Fruit fly (Drosophila melanogaster) whole organism, embryonic: ENCODE measurements around the gene Bap111.

Experiments
- CG1024 ChIP-seq: fragments of 200-800 bp; sonication (Bioruptor generic); IDR thresholded peaks from 2 replicates; pipeline ENCODE4 v1.3.6; 2022; ENCODE audit warnings: missing biosample characterization, missing genetic modification characterization
- CG10267 ChIP-seq: fragments of 200-800 bp; sonication (Bioruptor generic); optimal IDR thresholded peaks from 2 replicates; lab custom pipeline; 2018; ENCODE audit warnings: missing biosample characterization, mild to moderate bottlenecking, missing genetic modification characterization, moderate library complexity
- CG12155 ChIP-seq: fragments of 200-800 bp; sonication (Bioruptor generic); optimal IDR thresholded peaks from 3 replicates; lab custom pipeline; 2016; ENCODE audit warnings: missing biosample characterization, missing genetic modification characterization
- CG12391 ChIP-seq: fragments of 200-800 bp; sonication (Bioruptor generic); optimal IDR thresholded peaks from 3 replicates; lab custom pipeline; 2018; ENCODE audit warnings: missing biosample characterization, mild to moderate bottlenecking, missing genetic modification characterization, moderate library complexity
- CG12659 ChIP-seq: fragments of 200-800 bp; sonication (Bioruptor generic); optimal IDR thresholded peaks from 3 replicates; lab custom pipeline; 2017; ENCODE audit warnings: mild to moderate bottlenecking, missing biosample characterization, missing genetic modification reagents, missing genetic modification characterization
- CG14710 ChIP-seq: fragments of 200-800 bp; sonication (Bioruptor generic); optimal IDR thresholded peaks from 3 replicates; lab custom pipeline; 2019; ENCODE audit warnings: missing biosample characterization, mild to moderate bottlenecking, missing genetic modification characterization, moderate library complexity
- CG1602 ChIP-seq: fragments of 200-800 bp; sonication (Bioruptor generic); optimal IDR thresholded peaks from 3 replicates; lab custom pipeline; 2016; ENCODE audit warnings: missing biosample characterization, missing genetic modification characterization
- CG2712 ChIP-seq: fragments of 200-800 bp; optimal IDR thresholded peaks from 3 replicates; lab custom pipeline; 2019; ENCODE audit warnings: missing biosample characterization, mild to moderate bottlenecking, missing genetic modification characterization, moderate library complexity
- CG3281 ChIP-seq: fragments of 200-800 bp; sonication (Bioruptor generic); optimal IDR thresholded peaks from 3 replicates; lab custom pipeline; 2017; ENCODE audit warnings: missing biosample characterization, mild to moderate bottlenecking, missing genetic modification characterization
- CG4617 ChIP-seq: fragments of 200-800 bp; sonication (Bioruptor generic); optimal IDR thresholded peaks from 3 replicates; lab custom pipeline; 2016; ENCODE audit warnings: missing biosample characterization, missing genetic modification characterization, borderline replicate concordance
- CG7357 ChIP-seq: fragments of 200-800 bp; sonication (Bioruptor generic); IDR thresholded peaks from 3 replicates; pipeline ENCODE4 v1.3.6; 2022; ENCODE audit warnings: missing biosample characterization, missing genetic modification characterization
- CG8478 ChIP-seq: fragments of >200 bp; optimal IDR thresholded peaks from 2 replicates; lab custom pipeline; 2018
- CHES-1-like ChIP-seq: fragments of 200-800 bp; sonication (Bioruptor generic); optimal IDR thresholded peaks from 2 replicates; lab custom pipeline; 2016; ENCODE audit warnings: missing biosample characterization, missing genetic modification characterization
- E2f2 ChIP-seq: fragments of 200-800 bp; sonication (Bioruptor generic); IDR thresholded peaks from 2 replicates; pipeline ENCODE4 v1.3.6; 2022; ENCODE audit warnings: missing biosample characterization, missing genetic modification characterization
- Ets97D ChIP-seq: fragments of 200-800 bp; sonication (Bioruptor generic); optimal IDR thresholded peaks from 3 replicates; lab custom pipeline; 2016; ENCODE audit warnings: missing biosample characterization, missing genetic modification characterization
- Fer3 ChIP-seq: fragments of 200-800 bp; sonication (Bioruptor generic); optimal IDR thresholded peaks from 2 replicates; lab custom pipeline; 2018; ENCODE audit warnings: missing biosample characterization, mild to moderate bottlenecking, missing genetic modification characterization, moderate library complexity
- GATAe ChIP-seq: fragments of 200-800 bp; sonication (Bioruptor generic); conservative IDR thresholded peaks from 2 replicates; pipeline ENCODE4 v1.3.6; 2022; ENCODE audit warnings: missing biosample characterization, missing genetic modification characterization
- Hand ChIP-seq: fragments of 200-800 bp; sonication (Bioruptor generic); optimal IDR thresholded peaks from 2 replicates; lab custom pipeline; 2017; ENCODE audit warnings: mild to moderate bottlenecking, missing biosample characterization, missing genetic modification reagents, missing genetic modification characterization
- HmgZ ChIP-seq: fragments of 200-800 bp; sonication (Bioruptor generic); optimal IDR thresholded peaks from 2 replicates; lab custom pipeline; 2018; ENCODE audit warnings: missing biosample characterization, mild to moderate bottlenecking, missing genetic modification characterization
- MBD-R2 ChIP-seq: fragments of 200-800 bp; sonication (Bioruptor generic); IDR thresholded peaks from 2 replicates; pipeline ENCODE4 v1.3.6; 2022; ENCODE audit warnings: missing biosample characterization, missing genetic modification characterization
- MESR4 ChIP-seq: fragments of 200-800 bp; sonication (Bioruptor generic); optimal IDR thresholded peaks from 2 replicates; lab custom pipeline; 2018; ENCODE audit warnings: missing biosample characterization, mild to moderate bottlenecking, missing genetic modification characterization, moderate library complexity
- Mad ChIP-seq: fragments of 200-800 bp; sonication (Bioruptor generic); optimal IDR thresholded peaks from 2 replicates; lab custom pipeline; 2016; ENCODE audit warnings: missing biosample characterization, missing genetic modification characterization
- Med ChIP-seq: fragments of 200-800 bp; sonication (Bioruptor generic); peaks from one replicate; lab custom pipeline; 2016; ENCODE audit warnings: missing biosample characterization, missing genetic modification characterization, mild to moderate bottlenecking, inconsistent platforms, moderate library complexity
- Myb ChIP-seq: fragments of 200-800 bp; sonication (Bioruptor generic); optimal IDR thresholded peaks from 2 replicates; lab custom pipeline; 2016; ENCODE audit warnings: missing biosample characterization, missing genetic modification characterization
- Sin3A ChIP-seq: fragments of >200 bp; optimal IDR thresholded peaks from 2 replicates; lab custom pipeline; 2018
- Sry-δ ChIP-seq: fragments of 200-800 bp; sonication (Bioruptor generic); optimal IDR thresholded peaks from 2 replicates; lab custom pipeline; 2016; ENCODE audit warnings: missing biosample characterization, missing genetic modification characterization
- Trl ChIP-seq, 3 experiments: fragments of >200 bp in 2 of 3; fragments of 200-800 bp in 1 of 3; sonication (Bioruptor generic) in 1 of 3; optimal IDR thresholded peaks; 2 replicates in 1 of 3; 3 replicates in 2 of 3; lab custom pipeline; 2016 to 2017; ENCODE audit warnings: missing biosample characterization in 1 of 3, missing genetic modification characterization in 1 of 3
- YL-1 ChIP-seq: fragments of 200-800 bp; sonication (Bioruptor generic); optimal IDR thresholded peaks from 3 replicates; lab custom pipeline; 2017; ENCODE audit warnings: missing biosample characterization, mild to moderate bottlenecking, missing genetic modification characterization
- ab ChIP-seq: fragments of 200-800 bp; sonication (Bioruptor generic); optimal IDR thresholded peaks from 2 replicates; lab custom pipeline; 2016; ENCODE audit warnings: missing biosample characterization, missing genetic modification characterization
- abd-A ChIP-seq: fragments of 200-800 bp; sonication (Bioruptor generic); optimal IDR thresholded peaks from 3 replicates; lab custom pipeline; 2019; ENCODE audit warnings: missing biosample characterization, mild to moderate bottlenecking, missing genetic modification characterization, moderate library complexity
- ash1 ChIP-seq: fragments of 200-800 bp; sonication (Bioruptor generic); optimal IDR thresholded peaks from 2 replicates; lab custom pipeline; 2018; ENCODE audit warnings: missing biosample characterization, mild to moderate bottlenecking, missing genetic modification characterization
- bcd ChIP-seq: fragments of 200-800 bp; sonication (Bioruptor generic); optimal IDR thresholded peaks from 2 replicates; lab custom pipeline; 2017; ENCODE audit warnings: missing biosample characterization, mild to moderate bottlenecking, missing genetic modification characterization
- croc ChIP-seq: fragments of 200-800 bp; sonication (Bioruptor generic); conservative IDR thresholded peaks from 3 replicates; pipeline ENCODE4 v1.3.6; 2022; ENCODE audit warnings: missing biosample characterization, missing genetic modification characterization
- cwo ChIP-seq: fragments of 200-800 bp; sonication (Bioruptor generic); optimal IDR thresholded peaks from 3 replicates; lab custom pipeline; 2017; ENCODE audit warnings: missing biosample characterization, missing genetic modification characterization, mild to moderate bottlenecking, moderate library complexity, missing genetic modification reagents
- gfzf ChIP-seq: fragments of 200-800 bp; sonication (Bioruptor generic); optimal IDR thresholded peaks from 2 replicates; lab custom pipeline; 2016; ENCODE audit warnings: missing biosample characterization, mild to moderate bottlenecking, missing genetic modification characterization, moderate library complexity
- ken ChIP-seq: fragments of 200-800 bp; sonication (Bioruptor generic); IDR thresholded peaks from 3 replicates; pipeline ENCODE4 v1.3.6; 2022; ENCODE audit warnings: missing biosample characterization, missing genetic modification characterization
- knrl ChIP-seq: fragments of 200-800 bp; sonication (Bioruptor generic); IDR thresholded peaks from 3 replicates; pipeline ENCODE4 v1.3.6; 2022; ENCODE audit warnings: missing biosample characterization, missing genetic modification characterization; ENCODE audit not compliant: partially characterized antibody
- lmd ChIP-seq: fragments of 200-800 bp; sonication (Bioruptor generic); IDR thresholded peaks from 2 replicates; pipeline ENCODE4 v1.3.6; 2022; ENCODE audit warnings: missing biosample characterization, missing genetic modification characterization
- mirr ChIP-seq: fragments of 200-800 bp; sonication (Bioruptor generic); optimal IDR thresholded peaks from 3 replicates; lab custom pipeline; 2018; ENCODE audit warnings: missing biosample characterization, mild to moderate bottlenecking, missing genetic modification characterization
- nmo ChIP-seq: fragments of 200-800 bp; sonication (Bioruptor generic); optimal IDR thresholded peaks from 2 replicates; lab custom pipeline; 2018; ENCODE audit warnings: missing biosample characterization, mild to moderate bottlenecking, missing genetic modification characterization, moderate library complexity
- odd ChIP-seq: fragments of 200-800 bp; sonication (Bioruptor generic); optimal IDR thresholded peaks from 2 replicates; lab custom pipeline; 2017; ENCODE audit warnings: missing biosample characterization, mild to moderate bottlenecking, missing genetic modification characterization
- otp ChIP-seq: fragments of 200-800 bp; sonication (Bioruptor generic); IDR thresholded peaks from 3 replicates; pipeline ENCODE4, ENCODE4 v1.3.6; 2022; ENCODE audit warnings: missing biosample characterization, missing genetic modification characterization
- phol ChIP-seq: fragments of 200-800 bp; sonication (Bioruptor generic); optimal IDR thresholded peaks from 3 replicates; lab custom pipeline; 2018; ENCODE audit warnings: missing biosample characterization, mild to moderate bottlenecking, missing genetic modification characterization, moderate library complexity
- prd ChIP-seq, 3 experiments: fragments of >200 bp in 2 of 3; fragments of 200-800 bp in 1 of 3; sonication (Bioruptor generic) in 1 of 3; optimal IDR thresholded peaks in 2 of 3; IDR thresholded peaks in 1 of 3; 2 replicates in 2 of 3; 3 replicates in 1 of 3; pipeline versions ENCODE4 v1.3.6 to Lab custom; 2017 to 2022; ENCODE audit warnings: missing biosample characterization in 1 of 3, missing genetic modification characterization in 1 of 3
- rib ChIP-seq: fragments of 200-800 bp; sonication (Bioruptor generic); IDR thresholded peaks from 2 replicates; pipeline ENCODE4 v1.3.6; 2022; ENCODE audit warnings: missing biosample characterization, missing genetic modification characterization
- row ChIP-seq: fragments of 200-800 bp; sonication (Bioruptor generic); IDR thresholded peaks from 3 replicates; pipeline ENCODE4 v1.3.6; 2022; ENCODE audit warnings: missing biosample characterization, missing genetic modification characterization
- sens ChIP-seq: fragments of 200-800 bp; sonication (Bioruptor generic); peaks from one replicate; lab custom pipeline; 2016; ENCODE audit warnings: missing biosample characterization, missing genetic modification characterization
- sens-2 ChIP-seq: fragments of 200-800 bp; sonication (Bioruptor generic); IDR thresholded peaks from 2 replicates; pipeline ENCODE4 v1.3.6; 2022; ENCODE audit warnings: missing biosample characterization, missing genetic modification characterization
- sr ChIP-seq: fragments of 200-800 bp; sonication (Bioruptor generic); IDR thresholded peaks from 3 replicates; pipeline ENCODE4 v1.3.6; 2022; ENCODE audit warnings: missing biosample characterization, missing genetic modification characterization
- unpg ChIP-seq: fragments of 200-800 bp; sonication (Bioruptor generic); optimal IDR thresholded peaks from 3 replicates; lab custom pipeline; 2018; ENCODE audit warnings: missing biosample characterization, mild to moderate bottlenecking, missing genetic modification characterization, moderate library complexity

Bap111 gene

dm6 chrX:9148989-9149522 lies at the start of gene Bap111, which contains the start of gene fh:
TSS of gene Bap111 (plus strand) at chrX:9149309.
TSS of gene fh (minus strand) at chrX:9149071.
- TF ChIP-seq sens: peak; percentile 90
- peak; percentile 84 for TF ChIP-seq CG10267
- TF ChIP-seq sens-2 (GFP tag; lab: Robert Waterston, UW): no peak
- TF ChIP-seq Mad (GFP tag; lab: Kevin White, UChicago): no peak
- peak; percentile 23 for TF ChIP-seq Myb (GFP tag; lab: Kevin White, UChicago)
- no peak for TF ChIP-seq croc (GFP tag; lab: Robert Waterston, UW)
- TF ChIP-seq ab (GFP tag; lab: Kevin White, UChicago): no peak
- TF ChIP-seq ken (GFP tag; lab: Robert Waterston, UW): no peak
- no peak for TF ChIP-seq knrl (GFP tag; lab: Robert Waterston, UW)
- TF ChIP-seq CG2712 (tag; lab: Kevin White, UChicago): peak; percentile 42
- no peak for TF ChIP-seq Trl (optimal IDR thresholded peaks at IDR 0.05; lab: Kevin White, UChicago)
- TF ChIP-seq Trl (GFP tag; optimal IDR thresholded peaks at IDR 0.05; lab: Kevin White, UChicago): no peak
- no peak for TF ChIP-seq bcd (GFP tag; lab: Kevin White, UChicago)
- TF ChIP-seq CG12659 (GFP tag; lab: Kevin White, UChicago): peak; percentile 64
- TF ChIP-seq Med (GFP tag; lab: Kevin White, UChicago): peak; percentile 54
- TF ChIP-seq Hand (GFP tag; lab: Kevin White, UChicago): no peak
- TF ChIP-seq Ets97D: peak; percentile 36
- TF ChIP-seq CG1602: no peak
- TF ChIP-seq abd-A: no peak
- no peak for TF ChIP-seq lmd (GFP tag; lab: Robert Waterston, UW)
- TF ChIP-seq odd (GFP tag; lab: Kevin White, UChicago): no peak
- TF ChIP-seq Fer3 (tag; lab: Kevin White, UChicago): no peak
- no peak for TF ChIP-seq GATAe (GFP tag; lab: Robert Waterston, UW)
- TF ChIP-seq sr (GFP tag; lab: Robert Waterston, UW): no peak
- TF ChIP-seq row (GFP tag; lab: Robert Waterston, UW): peak; percentile 25; the same call in 1 of the 3 replicates
- TF ChIP-seq CG8478 (lab: Kevin White, UChicago): no peak
- peak; percentile 23 for TF ChIP-seq Sry-δ (GFP tag; lab: Kevin White, UChicago)
- TF ChIP-seq gfzf: peak; percentile 85
- no peak for TF ChIP-seq CG7357
- TF ChIP-seq CG1024: no peak
- TF ChIP-seq mirr (GFP tag; lab: Kevin White, UChicago): no peak
- peak; percentile 54 for TF ChIP-seq MBD-R2 (GFP tag; lab: Robert Waterston, UW)
- TF ChIP-seq CHES-1-like: peak; percentile 50
- peak; percentile 96 for TF ChIP-seq phol
- no peak for TF ChIP-seq otp (GFP tag; lab: Robert Waterston, UW)
- peak; percentile 38 for TF ChIP-seq nmo (GFP tag; lab: Kevin White, UChicago)
- TF ChIP-seq rib (GFP tag; lab: Robert Waterston, UW): no peak
- peak; percentile 72 for TF ChIP-seq YL-1 (GFP tag; lab: Kevin White, UChicago)
- TF ChIP-seq unpg (GFP tag; lab: Kevin White, UChicago): no peak
- TF ChIP-seq cwo (GFP tag; lab: Kevin White, UChicago): no peak
- TF ChIP-seq E2f2 (GFP tag; lab: Robert Waterston, UW): peak; percentile 21; the same call in 1 of the 2 replicates
- peak; percentile 72 for TF ChIP-seq MESR4 (GFP tag; lab: Kevin White, UChicago)
- TF ChIP-seq ash1 (GFP tag; lab: Kevin White, UChicago): no peak
- TF ChIP-seq CG12155 (GFP tag; lab: Kevin White, UChicago): no peak
- peak; percentile 18 for TF ChIP-seq HmgZ (tag; lab: Kevin White, UChicago)
- peak; percentile 21 for TF ChIP-seq CG12391
- peak; percentile 59 for TF ChIP-seq CG14710 (tag; lab: Kevin White, UChicago)
- no peak for TF ChIP-seq prd (optimal IDR thresholded peaks at IDR 0.05; lab: Kevin White, UChicago)
- TF ChIP-seq prd (GFP tag; IDR thresholded peaks at IDR 0.05; lab: Robert Waterston, UW): no peak
- peak; percentile 22 for TF ChIP-seq CG4617 (GFP tag; lab: Kevin White, UChicago)
- no peak for TF ChIP-seq CG3281 (GFP tag; lab: Kevin White, UChicago)
- TF ChIP-seq Sin3A (lab: Kevin White, UChicago): peak; percentile 16
